Fruit fly (Drosophila melanogaster): ENCODE measurements around the gene CG33061.

- TF ChIP-seq CG7101 (tag; optimal IDR thresholded peaks at IDR 0.05): no peak
- TF ChIP-seq CG33017 (tag; optimal IDR thresholded peaks at IDR 0.05): no peak
- no peak for TF ChIP-seq cic (GFP tag; optimal IDR thresholded peaks at IDR 0.05)
- no peak for TF ChIP-seq Mnt (GFP tag; optimal IDR thresholded peaks at IDR 0.05)
- no peak for TF ChIP-seq CG12768 (GFP tag; optimal IDR thresholded peaks at IDR 0.05)
- TF ChIP-seq CG11617 (GFP tag; optimal IDR thresholded peaks at IDR 0.05): no peak
- no peak for TF ChIP-seq pad (GFP tag; optimal IDR thresholded peaks at IDR 0.05)
These were observed 49.6 kb upstream of the CG33061 start, which contains the start of gene CG13064 for dm6 chr3L:16279987-16280454.

Data from whole organism, adult.